Fruit fly (Drosophila melanogaster): ENCODE measurements around the gene KdelR.

Gene KdelR

dm6 chr2L:10408122-10408576 lies 18.5 kb upstream of the KdelR start, which contains the start of the genes Ip259 and RpS27A:
Gene Ip259 (plus strand): TSS chr2L:10408352.
Gene RpS27A (plus strand): TSS chr2L:10408352.
- TF ChIP-seq noc (tag; optimal IDR thresholded peaks at IDR 0.05): no peak

DNA sequence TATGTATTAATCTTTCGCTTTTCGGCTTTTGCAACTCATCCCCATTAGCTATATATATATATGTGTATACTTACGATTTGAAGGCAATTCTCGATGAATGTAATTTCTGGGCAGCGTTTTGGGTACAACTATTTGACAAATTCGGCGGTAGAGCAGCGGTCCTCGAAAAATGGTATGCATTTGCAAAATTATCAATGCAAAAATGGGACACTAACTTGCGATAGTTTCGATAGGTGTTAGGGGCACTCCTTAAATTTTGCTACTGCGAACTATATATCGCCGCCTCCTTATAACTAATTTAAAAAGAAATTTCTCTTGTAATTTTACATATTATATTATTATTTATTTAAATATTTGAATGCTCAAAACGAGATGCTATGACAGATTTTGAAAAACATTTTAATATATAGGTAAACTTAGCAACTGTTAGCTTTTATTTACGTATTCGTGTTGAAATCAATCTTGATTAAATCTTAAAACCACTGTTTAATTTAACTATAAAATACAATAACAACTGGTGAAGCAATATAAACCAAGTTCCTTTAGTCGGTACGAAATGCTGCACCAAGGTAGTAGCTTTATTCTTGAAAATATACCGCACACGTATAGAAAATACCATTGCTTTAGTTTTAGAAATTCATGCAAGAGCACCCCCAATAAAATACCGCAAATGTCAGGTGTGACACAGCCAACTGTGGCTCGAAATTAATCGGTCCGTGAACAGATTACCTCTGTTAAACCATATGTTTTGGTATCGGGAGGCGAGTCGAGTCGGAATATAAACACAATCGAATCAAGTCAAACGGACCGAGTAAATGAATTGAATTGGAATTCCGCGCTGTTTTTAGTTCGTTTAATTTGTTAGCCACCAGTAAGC lies 13.2 kb upstream of the KdelR start, which contains the start of the genes CG5355 and Klp31E:
Gene CG5355 (minus strand): TSS at position 213 of the 877 bp plus-strand sequence.
Gene Klp31E (plus strand): TSS at position 767 of the 877 bp plus-strand sequence.
- no peak for TF ChIP-seq noc (tag; optimal IDR thresholded peaks at IDR 0.05)

DNA sequence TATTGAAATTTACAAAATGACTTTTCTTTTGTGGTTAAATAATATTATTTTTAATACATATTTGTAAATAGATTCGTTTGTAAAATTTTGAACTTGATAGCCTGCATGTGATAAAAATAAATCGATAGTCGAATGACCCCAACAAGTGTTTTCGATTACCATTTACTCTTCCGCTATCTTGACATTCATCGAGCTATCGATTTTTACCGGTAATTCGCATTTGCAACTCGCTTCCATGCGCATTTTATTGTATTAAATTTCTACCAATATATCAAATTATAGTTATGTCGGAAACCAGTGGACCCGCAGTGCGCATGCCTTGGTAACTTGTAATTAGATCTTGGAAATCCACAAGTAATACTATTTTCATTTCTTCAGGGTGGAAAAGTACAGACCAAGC lies 7.7 kb upstream of the KdelR start, which contains the start of gene RfC3:
Gene RfC3 (plus strand): TSS at position 210 of the 400 bp plus-strand sequence.
- no peak for TF ChIP-seq noc (tag; optimal IDR thresholded peaks at IDR 0.05)

DNA sequence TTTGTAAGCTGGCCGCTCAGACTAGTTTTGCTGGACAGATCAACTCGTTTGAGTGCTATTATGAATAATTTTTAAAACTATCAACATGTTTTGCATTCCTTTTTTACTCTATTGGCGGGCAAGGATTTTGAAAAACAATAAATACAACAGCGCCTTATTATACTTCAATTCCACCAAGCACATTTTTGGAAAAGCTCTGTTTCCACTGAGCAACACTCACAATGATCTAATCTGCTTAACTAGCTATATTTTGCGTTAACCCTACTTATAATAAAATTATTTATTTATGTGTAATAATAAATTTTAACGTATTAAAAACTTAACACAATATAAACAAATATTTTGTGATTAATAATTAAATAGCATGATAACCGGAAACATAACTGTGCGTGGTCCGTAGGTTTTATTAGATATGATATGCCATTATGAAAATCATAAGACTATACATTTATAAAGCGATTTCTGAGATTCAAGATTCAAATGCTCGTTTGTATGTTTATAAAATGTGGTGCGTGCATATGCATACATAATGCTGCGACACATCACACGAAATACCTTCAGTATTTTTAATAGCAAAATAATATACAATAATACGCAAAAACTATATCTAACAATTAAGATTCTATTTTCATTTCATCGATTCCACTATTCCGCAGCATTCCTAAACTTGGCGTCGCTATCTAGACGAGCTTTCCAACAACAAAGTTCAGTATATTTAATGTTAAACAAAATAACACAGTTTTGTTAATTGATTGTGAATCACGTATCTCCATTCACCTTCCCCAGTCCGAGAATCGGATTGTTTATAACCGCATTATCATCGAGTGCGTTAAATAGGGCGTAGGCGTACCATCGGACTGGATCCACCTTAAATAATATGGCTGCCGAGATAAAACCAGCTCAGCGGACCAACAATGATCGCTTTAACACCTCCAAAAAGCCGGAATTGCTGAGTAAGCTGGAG lies 3.8 kb upstream of the KdelR start, which contains the start of the genes pie and Wdfy2:
Gene pie (minus strand): TSS at position 138 of the 964 bp plus-strand sequence.
Gene Wdfy2 (plus strand): TSS at position 649 of the 964 bp plus-strand sequence.
- TF ChIP-seq noc (tag; optimal IDR thresholded peaks at IDR 0.05): no peak

- no peak for TF ChIP-seq noc (tag; optimal IDR thresholded peaks at IDR 0.05)
These were observed 1.1 kb upstream of the KdelR start for dm6 chr2L:10425599-10425998.

DNA sequence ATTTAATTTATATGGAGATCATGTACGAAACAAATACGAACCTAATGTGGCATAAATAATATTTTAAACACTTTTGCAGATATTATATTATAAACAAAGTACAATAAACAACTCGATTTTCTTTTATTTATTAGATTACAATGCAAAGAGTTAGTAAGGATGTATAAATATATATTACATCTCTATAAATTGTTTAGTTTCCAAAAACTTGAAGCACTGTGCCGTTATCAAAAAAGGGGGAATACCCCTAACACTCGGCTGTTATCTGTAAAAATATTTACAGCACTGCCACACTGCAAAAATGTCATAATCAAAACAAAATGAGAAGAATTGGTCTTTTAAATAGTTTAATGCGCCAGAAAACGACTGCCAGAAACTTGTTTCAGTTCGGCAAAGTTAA lies 1.8 kb downstream of the KdelR start, which contains the start of gene CG5188:
Gene CG5188 (plus strand): TSS at position 302 of the 400 bp plus-strand sequence.
- TF ChIP-seq noc (tag; optimal IDR thresholded peaks at IDR 0.05): peak; percentile 8

dm6 chr2L:10430802-10431476 lies 4.3 kb downstream of the KdelR start, which contains the start of the genes Bug22 and TfIIB:
Gene Bug22 (minus strand): TSS chr2L:10430918.
Gene TfIIB (plus strand): TSS chr2L:10431338.
- TF ChIP-seq noc (tag; optimal IDR thresholded peaks at IDR 0.05): no peak

DNA sequence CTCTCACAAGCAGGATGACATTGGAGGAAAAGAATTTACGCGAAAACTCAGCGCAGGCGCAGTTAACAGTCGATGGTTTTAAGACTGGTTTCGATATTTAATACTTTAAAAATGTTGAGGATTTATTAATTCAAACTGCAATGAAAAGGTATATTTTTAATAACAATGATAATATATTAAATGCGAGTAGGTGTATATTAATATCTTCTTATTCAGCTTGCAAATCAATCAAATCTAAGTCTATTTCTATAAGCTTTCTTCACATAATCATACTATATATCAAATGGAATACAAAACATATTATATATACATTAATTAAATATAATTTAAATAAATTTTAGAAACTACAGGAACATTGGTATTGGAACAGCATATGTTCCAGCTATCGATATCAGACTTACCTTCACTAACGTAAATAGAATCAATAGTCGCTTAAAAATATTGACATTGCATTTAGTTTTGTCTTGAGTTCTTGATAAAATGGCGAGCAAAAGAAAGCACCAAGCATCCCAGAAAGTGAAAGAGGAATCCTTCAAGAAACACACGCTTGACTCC lies 9.0 kb downstream of the KdelR start, which contains the start of the genes TBC1D16 and holn1:
Gene TBC1D16 (minus strand): TSS at position 51 of the 555 bp plus-strand sequence.
Gene holn1 (plus strand): TSS at position 390 of the 555 bp plus-strand sequence.
- TF ChIP-seq noc (tag; optimal IDR thresholded peaks at IDR 0.05): no peak

dm6 chr2L:10437317-10437716 lies 10.6 kb downstream of the KdelR start, which contains the start of gene STUB1:
Gene STUB1 (plus strand): TSS chr2L:10437548.
- no peak for TF ChIP-seq noc (tag; optimal IDR thresholded peaks at IDR 0.05)

- no peak for TF ChIP-seq noc (tag; optimal IDR thresholded peaks at IDR 0.05)
These were observed 12.5 kb downstream of the KdelR start, which contains the start of gene Nse4 for dm6 chr2L:10439174-10439573. Gene Nse4 (plus strand): TSS chr2L:10439440.

DNA sequence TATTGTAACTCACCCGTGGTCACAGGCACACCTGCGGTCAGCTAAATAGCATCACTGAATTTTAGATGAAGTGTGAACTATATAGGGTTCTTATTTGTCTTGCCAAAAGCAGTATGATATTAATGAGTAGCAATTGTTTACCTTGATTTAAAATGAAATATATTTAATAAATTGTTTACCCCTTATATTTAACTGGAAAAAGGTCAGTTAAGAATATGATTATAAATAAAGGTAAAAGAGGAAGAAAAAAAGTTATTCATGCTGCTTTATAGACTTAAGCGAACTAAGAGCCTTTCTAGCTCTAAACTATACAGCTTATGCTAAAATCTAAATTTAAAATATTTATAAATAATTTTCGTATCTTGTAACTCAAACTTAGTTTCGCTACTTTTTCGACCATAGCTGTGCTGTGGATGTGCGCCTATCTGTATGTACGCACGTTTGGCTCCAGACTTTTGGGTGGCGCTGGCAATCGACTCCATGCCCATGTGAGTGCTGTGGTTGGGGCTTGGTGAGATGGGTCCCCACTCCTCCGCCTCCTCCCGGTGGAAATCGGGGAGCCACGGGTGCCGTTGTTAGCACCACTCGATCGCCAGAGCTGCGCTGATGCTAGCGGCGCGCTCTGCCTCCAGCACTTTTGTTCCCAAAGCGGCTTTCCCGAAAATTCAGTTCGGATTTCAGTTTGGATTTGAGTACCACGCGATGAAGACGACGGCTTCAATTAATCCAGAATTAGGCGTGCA lies 15.5 kb downstream of the KdelR start, which contains the start of gene loh:
Gene loh (plus strand): TSS at position 487 of the 743 bp plus-strand sequence.
- no peak for TF ChIP-seq noc (tag; optimal IDR thresholded peaks at IDR 0.05)

DNA sequence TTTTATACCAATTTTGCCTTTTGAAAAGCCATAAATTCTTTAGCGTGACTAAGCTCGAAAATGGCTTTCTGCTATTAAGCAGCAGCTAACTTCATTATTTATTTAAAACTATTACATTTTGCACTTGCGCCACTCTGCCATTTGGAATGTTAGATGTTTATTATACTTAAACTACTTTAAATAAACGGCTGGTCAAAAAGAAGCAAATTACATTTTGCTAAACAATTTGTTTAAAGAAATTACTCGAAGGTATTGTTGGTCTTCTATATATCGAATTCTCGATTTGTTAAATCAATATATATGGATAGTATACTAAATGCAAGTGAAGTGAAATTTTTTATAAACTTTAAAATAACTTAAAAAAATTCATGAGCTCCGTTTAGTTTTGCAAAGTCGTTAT lies 25.6 kb downstream of the KdelR start, which contains the start of gene ppk10:
Gene ppk10 (minus strand): TSS at position 101 of the 400 bp plus-strand sequence.
- no peak for TF ChIP-seq noc (tag; optimal IDR thresholded peaks at IDR 0.05)

DNA sequence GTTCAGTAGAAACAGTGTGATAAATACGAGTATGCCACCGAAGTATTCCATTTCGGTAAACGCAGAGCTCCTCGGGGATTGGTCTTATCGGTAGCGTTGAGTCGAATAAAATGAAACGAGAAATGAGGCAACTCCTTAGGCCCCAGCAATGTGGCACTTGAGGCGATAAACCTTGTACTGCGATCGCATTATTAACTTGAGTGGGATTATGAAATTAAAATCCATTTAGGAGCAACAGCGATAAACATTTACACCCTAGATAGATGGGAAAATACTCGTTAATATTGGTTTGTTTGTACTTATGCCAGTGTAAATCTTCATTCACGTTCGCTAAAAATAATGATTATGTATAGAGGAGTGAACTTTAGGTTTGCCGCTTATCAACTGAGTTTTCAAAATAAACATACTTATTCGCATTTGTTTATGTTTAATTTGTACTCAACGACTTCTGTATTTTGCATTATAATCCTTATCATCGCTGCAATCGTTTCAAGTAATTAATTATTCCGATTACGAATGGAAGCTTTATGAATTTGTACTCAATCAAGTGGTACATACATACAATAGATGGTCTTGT lies 29.3 kb downstream of the KdelR start:
- TF ChIP-seq noc (tag; optimal IDR thresholded peaks at IDR 0.05): peak; percentile 56
